Worm (Caenorhabditis elegans) whole organism, L4 larva: Measurements from ENCODE around the gene sid-5.

Experiments
- ceh-62 ChIP-seq: sonication (generic microtip); optimal IDR thresholded peaks from 2 replicates; lab custom pipeline; 2017; ENCODE audit warnings: missing biosample characterization, missing genetic modification characterization
- egl-43 ChIP-seq: fragments of 200-800 bp; sonication (Bioruptor generic); IDR thresholded peaks from 2 replicates; pipeline ENCODE4 v1.3.6; 2022; ENCODE audit warnings: missing genetic modification reagents, missing genetic modification characterization, missing compliant biosample characterization
- jun-1 ChIP-seq: fragments of 150-350 bp; optimal IDR thresholded peaks from 2 replicates; lab custom pipeline; 2014; ENCODE audit warnings: missing biosample characterization, missing genetic modification reagents, missing genetic modification characterization
- mdl-1 ChIP-seq, 2 experiments: fragments of 150-350 bp in 1 of 2; sonication (generic microtip) in 1 of 2; optimal IDR thresholded peaks; 2 replicates each; lab custom pipeline; 2014 to 2017; ENCODE audit warnings: missing biosample characterization in 2 of 2, missing genetic modification characterization in 2 of 2
- nhr-77 ChIP-seq: fragments of 150-350 bp; optimal IDR thresholded peaks from 2 replicates; lab custom pipeline; 2014; ENCODE audit warnings: missing biosample characterization, missing genetic modification characterization
- unc-39 ChIP-seq: sonication (generic microtip); optimal IDR thresholded peaks from 2 replicates; lab custom pipeline; 2017; ENCODE audit warnings: missing biosample characterization, missing genetic modification characterization
- unc-62 ChIP-seq, 3 experiments: fragments of 150-350 bp in 1 of 3; sonication (generic microtip); optimal IDR thresholded peaks in 2 of 3; peaks in 1 of 3; 1 replicate in 1 of 3; 2 replicates in 2 of 3; lab custom pipeline; 2014 to 2017; ENCODE audit warnings: missing biosample characterization in 3 of 3, missing genetic modification characterization in 3 of 3, missing genetic modification reagents in 3 of 3, missing genotype in 1 of 3
- ztf-11 ChIP-seq: fragments of 150-350 bp; optimal IDR thresholded peaks from 2 replicates; lab custom pipeline; 2014; ENCODE audit warnings: missing biosample characterization, missing genetic modification characterization

DNA sequence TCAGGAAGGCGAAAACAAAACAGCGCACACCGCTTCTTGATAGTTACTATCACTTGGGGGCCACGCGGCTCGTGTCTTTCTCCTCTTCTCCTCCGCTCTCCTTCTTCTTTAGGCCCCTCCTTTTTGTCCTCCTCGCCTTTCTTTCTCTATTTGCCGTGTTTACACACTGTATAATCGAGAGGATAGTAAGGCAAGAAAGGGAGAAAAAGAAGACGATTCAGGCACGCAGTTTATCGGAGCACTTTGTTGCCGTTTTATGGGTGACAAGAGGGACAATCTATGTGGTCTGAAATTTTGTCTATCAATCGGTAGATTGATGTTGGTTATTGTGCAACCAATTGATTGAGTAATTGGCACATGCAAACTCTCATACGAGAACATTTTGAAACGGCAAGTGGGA, 27.6 kb downstream of the sid-5 start, which contains the start of gene F14B8.6:
- TF ChIP-seq nhr-77 (tag; lab: Kevin White, UChicago), result no peak
- TF ChIP-seq unc-39 (tag; lab: Kevin White, UChicago), result no peak
- no peak for TF ChIP-seq ztf-11 (tag; lab: Kevin White, UChicago)
- no peak for TF ChIP-seq egl-43
- TF ChIP-seq mdl-1 (tag; optimal IDR thresholded peaks at IDR 0.05; lab: Kevin White, UChicago), result peak; percentile 48 to 68
- no peak for TF ChIP-seq jun-1 (tag; lab: Kevin White, UChicago)
- TF ChIP-seq ceh-62 (tag; lab: Kevin White, UChicago), result no peak
- no peak for TF ChIP-seq unc-62 (GFP tag; optimal IDR thresholded peaks at IDR 0.05 in 1 of 2; lab: Kevin White, UChicago)
- TF ChIP-seq unc-62 (tag; optimal IDR thresholded peaks at IDR 0.05; lab: Kevin White, UChicago), result no peak
